Worm (Caenorhabditis elegans) whole organism, midembryonic: ENCODE measurements around the gene fbxc-7.
"Not testable (repeated sequence)": the region's sequence is repeated elsewhere in the genome, so short reads cannot be mapped to it uniquely, and the experiment has no call there.

ENCODE experiments used
- T22C8.4 ChIP-seq: fragments of 200-800 bp; sonication (Bioruptor generic); IDR thresholded peaks from 2 replicates; pipeline ENCODE4 v1.3.6; 2022; ENCODE audit warnings: missing genetic modification characterization, missing compliant biosample characterization
- cog-1 ChIP-seq: sonication (generic microtip); optimal IDR thresholded peaks from 2 replicates; lab custom pipeline; 2016; ENCODE audit warnings: missing genetic modification characterization, missing compliant biosample characterization
- flt-1 ChIP-seq: fragments of 200-800 bp; sonication (Bioruptor generic); IDR thresholded peaks from 2 replicates; pipeline ENCODE4 v1.3.6; 2022; ENCODE audit warnings: missing genetic modification characterization, missing compliant biosample characterization
- klf-2 ChIP-seq: fragments of 200-800 bp; sonication (Bioruptor generic); conservative IDR thresholded peaks from 2 replicates; pipeline ENCODE4 v1.3.6; 2022; ENCODE audit warnings: missing genetic modification reagents, missing genetic modification characterization, missing compliant biosample characterization
- med-1 ChIP-seq: sonication (generic microtip); optimal IDR thresholded peaks from 2 replicates; lab custom pipeline; 2017; ENCODE audit warnings: missing genetic modification characterization, mild to moderate bottlenecking, missing compliant biosample characterization, antibody characterized with exemption, missing genetic modification reagents; ENCODE audit not compliant: insufficient read depth
- ref-1 ChIP-seq: fragments of 200-800 bp; sonication (Bioruptor generic); conservative IDR thresholded peaks from 2 replicates; pipeline ENCODE4 v1.3.6; 2022; ENCODE audit warnings: missing genetic modification reagents, missing genetic modification characterization, missing compliant biosample characterization
- tab-1 ChIP-seq: fragments of 200-800 bp; sonication (Bioruptor generic); IDR thresholded peaks from 2 replicates; pipeline ENCODE4 v1.3.6; 2022; ENCODE audit warnings: missing genetic modification characterization, missing compliant biosample characterization
- ztf-23 ChIP-seq: fragments of 200-800 bp; sonication (Bioruptor generic); IDR thresholded peaks from 2 replicates; pipeline ENCODE4 v1.3.6; 2022; ENCODE audit warnings: missing genetic modification reagents, missing genetic modification characterization, missing compliant biosample characterization
- ztf-29 ChIP-seq: fragments of 200-800 bp; sonication (Bioruptor generic); IDR thresholded peaks from 2 replicates; pipeline ENCODE4 v1.3.6; 2022; ENCODE audit warnings: missing genetic modification reagents, missing genetic modification characterization, missing compliant biosample characterization

fbxc-7 gene

DNA sequence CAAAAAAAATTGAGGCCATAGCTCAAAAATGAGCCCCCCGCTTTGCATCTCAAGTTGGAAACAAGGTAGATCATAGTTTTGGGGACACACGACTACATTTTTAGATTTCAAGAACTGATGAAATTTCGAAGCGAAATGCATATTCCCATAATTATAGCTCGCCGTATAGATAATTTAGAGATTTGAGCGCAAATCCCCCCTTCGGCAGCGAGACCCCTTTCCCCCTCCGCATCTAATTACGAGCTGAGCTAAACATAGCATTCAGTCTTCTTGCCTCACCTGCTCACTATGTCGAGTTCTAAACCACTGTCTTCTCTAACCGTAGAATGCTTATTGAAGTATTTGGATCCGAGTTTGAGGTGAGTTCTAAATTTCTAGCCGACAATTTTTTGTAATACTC is 24.4 kb downstream of the fbxc-7 start, which contains the start of the genes fbxc-17 and fbxc-15:
TSS of gene fbxc-17 (minus strand) at position 101 of the 400 bp plus-strand sequence.
TSS of gene fbxc-15 (plus strand) at position 289 of the 400 bp plus-strand sequence.
- TF ChIP-seq tab-1 (GFP tag; lab: Robert Waterston, UW) (no peak), ref-1 (GFP tag; lab: Robert Waterston, UW) (no peak)

DNA sequence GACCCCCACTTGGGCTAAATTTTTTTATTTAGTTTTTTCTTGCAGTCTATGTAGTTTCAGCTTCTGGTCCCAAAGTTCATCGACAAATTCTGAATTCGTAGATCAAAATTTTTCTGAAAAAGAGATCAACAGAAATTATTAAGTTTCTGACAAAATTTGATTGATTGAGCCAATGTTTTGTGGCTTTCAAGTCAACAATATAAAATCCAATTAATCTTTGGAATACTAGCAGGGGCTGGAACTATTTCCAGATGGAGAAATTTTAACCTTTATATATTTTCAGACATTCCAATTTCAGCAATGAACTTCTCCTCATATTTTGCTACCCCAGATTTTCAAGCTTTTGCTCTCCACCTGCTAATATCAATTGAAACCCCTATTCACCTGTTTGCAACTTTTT is 28.1 kb downstream of the fbxc-7 start, which contains the start of gene srh-274:
TSS of gene srh-274 (plus strand) at position 301 of the 400 bp plus-strand sequence.
- TF ChIP-seq flt-1 (no peak), tab-1 (GFP tag; lab: Robert Waterston, UW) (no peak), klf-2 (no peak), ref-1 (GFP tag; lab: Robert Waterston, UW) (no peak), T22C8.4 (no peak), ztf-29 (no peak), cog-1 (tag; lab: Kevin White, UChicago) (no peak), med-1 (GFP tag; lab: Kevin White, UChicago) (no peak), ztf-23 (GFP tag; lab: Robert Waterston, UW) (no peak)

DNA sequence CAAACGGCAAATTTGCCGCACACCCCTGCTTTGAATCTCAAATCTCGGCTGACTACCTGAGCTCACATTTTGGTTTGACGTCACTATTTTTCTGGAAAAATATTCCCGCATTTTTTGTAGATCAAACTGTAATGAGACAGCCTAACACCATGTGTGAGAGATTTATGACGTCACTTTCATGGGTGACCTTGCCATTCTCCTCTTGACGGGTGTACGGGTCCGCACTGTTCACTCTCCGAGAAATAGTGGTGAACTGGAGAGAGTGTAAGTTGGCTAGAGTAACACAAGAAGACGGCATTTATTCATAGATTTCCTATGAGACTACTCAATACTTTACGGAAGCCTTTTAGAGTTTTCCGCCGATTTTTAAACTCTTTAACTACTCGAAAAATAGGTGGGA is 31.0 kb downstream of the fbxc-7 start, which contains the start of gene fbxc-40:
TSS of gene fbxc-40 (plus strand) at position 301 of the 400 bp plus-strand sequence.
- not testable (repeated sequence) for TF ChIP-seq T22C8.4; ztf-23 (GFP tag; lab: Robert Waterston, UW); flt-1

DNA sequence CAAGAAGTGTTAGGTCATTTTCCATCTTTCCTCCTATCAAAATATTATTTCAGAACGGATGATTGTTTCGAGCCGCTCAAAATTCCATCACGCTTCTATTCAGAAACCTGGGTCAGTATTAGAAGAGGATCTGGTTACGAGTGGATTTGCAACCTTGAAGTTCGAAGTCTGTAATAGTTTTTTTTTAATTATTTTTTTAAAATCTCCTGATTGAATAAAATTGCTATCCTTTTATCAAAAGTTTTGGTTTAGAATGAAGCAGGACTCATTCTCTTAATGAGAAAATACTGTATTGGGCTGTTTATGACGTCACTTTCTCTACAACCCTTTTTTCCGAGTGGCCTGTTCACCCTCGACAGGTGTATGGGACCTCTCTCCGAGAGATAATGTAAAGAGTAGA is 33.7 kb downstream of the fbxc-7 start, which contains the start of gene fbxc-39:
TSS of gene fbxc-39 (plus strand) at position 301 of the 400 bp plus-strand sequence.
- no peak for TF ChIP-seq ztf-29
- no peak for TF ChIP-seq ztf-23 (GFP tag; lab: Robert Waterston, UW)
- TF ChIP-seq ref-1 (GFP tag; lab: Robert Waterston, UW), result no peak
- TF ChIP-seq T22C8.4, result no peak

DNA sequence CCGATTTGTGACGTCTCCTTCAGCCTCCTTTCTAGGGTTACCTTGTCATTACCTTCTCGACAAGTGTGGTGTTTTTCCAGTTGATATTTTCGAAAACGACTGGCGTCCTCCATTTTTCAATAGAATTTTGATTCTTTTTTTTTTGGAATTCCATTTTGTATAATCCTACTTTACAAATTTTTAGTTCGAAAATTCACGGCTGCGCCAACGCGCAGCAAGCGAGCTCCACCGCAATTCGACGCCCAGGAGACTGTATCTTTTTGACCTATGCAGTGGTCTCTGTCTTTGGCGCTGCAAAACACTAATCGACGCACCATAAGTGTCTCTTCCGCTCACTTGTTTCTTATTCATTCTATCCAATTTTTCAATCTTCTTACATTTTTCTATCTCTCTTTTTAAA is 36.6 kb downstream of the fbxc-7 start, which contains the start of gene fbxc-42:
TSS of gene fbxc-42 (plus strand) at position 301 of the 400 bp plus-strand sequence.
- TF ChIP-seq cog-1 (tag; lab: Kevin White, UChicago) (no peak), ztf-29 (no peak), ztf-23 (GFP tag; lab: Robert Waterston, UW) (no peak), T22C8.4 (no peak), med-1 (GFP tag; lab: Kevin White, UChicago) (no peak), klf-2 (no peak), ref-1 (GFP tag; lab: Robert Waterston, UW) (no peak), tab-1 (GFP tag; lab: Robert Waterston, UW) (no peak), flt-1 (no peak)

DNA sequence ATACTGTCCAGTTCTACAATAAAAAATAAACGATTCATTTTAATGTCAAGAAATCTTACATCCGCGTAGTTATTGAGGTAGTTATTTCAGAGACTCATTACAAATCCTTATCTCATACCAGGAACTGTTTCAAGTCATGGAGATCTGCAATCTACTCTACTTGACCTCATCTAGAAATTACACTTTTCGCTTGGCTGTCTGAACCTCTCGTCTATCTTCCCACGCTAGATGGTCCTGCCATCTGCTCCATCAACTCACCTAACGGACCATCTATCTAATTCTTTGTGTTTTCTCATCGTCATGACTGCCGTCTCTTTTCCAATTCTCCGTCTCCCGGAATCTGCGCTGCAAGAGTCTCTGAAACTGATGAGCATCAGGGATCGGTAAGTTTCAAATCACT is 39.5 kb downstream of the fbxc-7 start, which contains the start of gene F45D11.7:
TSS of gene F45D11.7 (plus strand) at position 301 of the 400 bp plus-strand sequence.
- TF ChIP-seq cog-1 (tag; lab: Kevin White, UChicago); med-1 (GFP tag; lab: Kevin White, UChicago); ztf-23 (GFP tag; lab: Robert Waterston, UW): not testable (repeated sequence)

DNA sequence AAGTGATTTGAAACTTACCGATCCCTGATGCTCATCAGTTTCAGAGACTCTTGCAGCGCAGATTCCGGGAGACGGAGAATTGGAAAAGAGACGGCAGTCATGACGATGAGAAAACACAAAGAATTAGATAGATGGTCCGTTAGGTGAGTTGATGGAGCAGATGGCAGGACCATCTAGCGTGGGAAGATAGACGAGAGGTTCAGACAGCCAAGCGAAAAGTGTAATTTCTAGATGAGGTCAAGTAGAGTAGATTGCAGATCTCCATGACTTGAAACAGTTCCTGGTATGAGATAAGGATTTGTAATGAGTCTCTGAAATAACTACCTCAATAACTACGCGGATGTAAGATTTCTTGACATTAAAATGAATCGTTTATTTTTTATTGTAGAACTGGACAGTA is 41.4 kb downstream of the fbxc-7 start, which contains the start of gene F45D11.11:
TSS of gene F45D11.11 (minus strand) at position 101 of the 400 bp plus-strand sequence.
- TF ChIP-seq klf-2; cog-1 (tag; lab: Kevin White, UChicago); ztf-23 (GFP tag; lab: Robert Waterston, UW): not testable (repeated sequence)

DNA sequence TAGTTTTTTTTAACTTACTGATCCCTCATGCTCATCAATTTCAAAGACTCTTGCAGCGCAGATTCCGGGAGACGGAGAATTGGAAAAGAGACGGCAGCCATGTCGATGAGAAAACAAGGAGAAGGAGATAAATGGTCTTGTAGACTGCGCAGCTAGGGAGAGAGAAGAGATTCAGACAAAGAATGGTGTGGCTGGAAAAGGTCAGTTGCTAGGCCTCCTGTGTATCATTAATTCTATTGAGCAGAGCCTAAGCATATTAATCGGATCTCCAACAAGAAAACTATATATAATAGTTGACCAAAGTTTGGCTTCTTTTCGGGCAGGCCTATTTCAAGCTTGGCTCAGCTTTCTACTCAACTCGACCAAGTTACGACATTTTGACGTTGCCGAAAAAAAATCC is 44.8 kb downstream of the fbxc-7 start, which contains the start of gene fbxb-29:
TSS of gene fbxb-29 (minus strand) at position 101 of the 400 bp plus-strand sequence.
- TF ChIP-seq T22C8.4 (no peak), med-1 (GFP tag; lab: Kevin White, UChicago) (no peak), ztf-23 (GFP tag; lab: Robert Waterston, UW) (no peak), klf-2 (no peak), ref-1 (GFP tag; lab: Robert Waterston, UW) (no peak), flt-1 (no peak), cog-1 (tag; lab: Kevin White, UChicago) (no peak), tab-1 (GFP tag; lab: Robert Waterston, UW) (no peak), ztf-29 (no peak)

DNA sequence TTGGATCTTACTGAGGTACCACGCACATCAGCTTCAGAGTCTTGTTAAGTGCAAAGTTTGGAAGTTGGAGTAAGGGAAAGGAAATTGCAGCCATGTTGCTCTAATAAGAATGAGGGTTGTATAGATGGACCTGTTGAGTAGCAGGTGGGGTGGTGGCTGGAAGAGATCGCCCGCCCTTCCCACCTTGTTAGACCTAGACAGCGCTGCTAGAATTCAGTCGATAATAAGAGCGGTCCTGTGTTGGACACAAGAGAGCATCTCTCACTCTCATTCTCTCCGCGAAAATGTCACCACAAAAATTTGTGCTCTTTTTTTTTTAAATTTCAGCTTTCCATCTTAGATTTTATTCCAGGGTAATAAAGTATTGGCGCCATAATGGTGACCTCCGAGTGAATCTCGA is 46.6 kb downstream of the fbxc-7 start, which contains the start of the genes fbxb-30 and F45D11.5:
TSS of gene fbxb-30 (minus strand) at position 101 of the 400 bp plus-strand sequence.
TSS of gene F45D11.5 (plus strand) at position 352 of the 400 bp plus-strand sequence.
- TF ChIP-seq tab-1 (GFP tag; lab: Robert Waterston, UW) (no peak), ztf-23 (GFP tag; lab: Robert Waterston, UW) (no peak), klf-2 (no peak), T22C8.4 (no peak), ztf-29 (no peak), flt-1 (no peak), med-1 (GFP tag; lab: Kevin White, UChicago) (no peak)
